Worm (Caenorhabditis elegans): Measurements from ENCODE around the gene gsr-1.
A peak's percentile ranks its signal among the peaks of the same experiment; 100 is the strongest.

- TF ChIP-seq ama-1 (optimal IDR thresholded peaks at IDR 0.05) (no peak), unc-30 (tag; optimal IDR thresholded peaks at IDR 0.05) (no peak), nhr-237 (tag; optimal IDR thresholded peaks at IDR 0.05) (no peak), rnt-1 (tag; optimal IDR thresholded peaks at IDR 0.05) (peak; percentile 37), hpl-2 (GFP tag; optimal IDR thresholded peaks at IDR 0.05) (no peak)
Measured at ce11 chrIII:3630337-3630736, 20.4 kb upstream of the gsr-1 start, which contains the start of gene mrps-31.
